Worm (Caenorhabditis elegans) whole organism, late embryonic: ENCODE measurements around the gene F18E9.3.

Source experiments
- F13H6.1 ChIP-seq: sonication (generic microtip); optimal IDR thresholded peaks from 2 replicates; lab custom pipeline; 2016; ENCODE audit warnings: missing genetic modification characterization, missing compliant biosample characterization
- K02D7.2 ChIP-seq: sonication (generic microtip); optimal IDR thresholded peaks from 2 replicates; lab custom pipeline; 2017; ENCODE audit warnings: mild to moderate bottlenecking, missing genetic modification characterization, missing compliant biosample characterization
- K09A11.1 ChIP-seq: sonication (generic microtip); optimal IDR thresholded peaks from 2 replicates; lab custom pipeline; 2017; ENCODE audit warnings: antibody characterized with exemption, mild to moderate bottlenecking, missing genetic modification characterization, missing compliant biosample characterization; ENCODE audit not compliant: insufficient read depth
- ahr-1 ChIP-seq: sonication (generic microtip); optimal IDR thresholded peaks from 2 replicates; lab custom pipeline; 2016; ENCODE audit warnings: missing genetic modification characterization, missing compliant biosample characterization
- ceh-19 ChIP-seq: fragments of 200-800 bp; sonication (Bioruptor generic); optimal IDR thresholded peaks from 2 replicates; lab custom pipeline; 2018; ENCODE audit warnings: mild to moderate bottlenecking, missing genetic modification characterization, missing compliant biosample characterization
- ceh-22 ChIP-seq: sonication (generic microtip); optimal IDR thresholded peaks from 2 replicates; lab custom pipeline; 2017; ENCODE audit warnings: missing biosample characterization, missing genetic modification characterization
- ceh-31 ChIP-seq: sonication (generic microtip); optimal IDR thresholded peaks from 2 replicates; lab custom pipeline; 2016; ENCODE audit warnings: missing genetic modification characterization, missing compliant biosample characterization
- ceh-34 ChIP-seq: sonication (generic microtip); optimal IDR thresholded peaks from 2 replicates; lab custom pipeline; 2016; ENCODE audit warnings: mild to moderate bottlenecking, missing genetic modification characterization, missing compliant biosample characterization
- ceh-9 ChIP-seq: sonication (generic microtip); optimal IDR thresholded peaks from 2 replicates; lab custom pipeline; 2016; ENCODE audit warnings: mild to moderate bottlenecking, missing genetic modification characterization, inconsistent platforms, missing compliant biosample characterization
- dmd-4 ChIP-seq: sonication (generic microtip); optimal IDR thresholded peaks from 2 replicates; lab custom pipeline; 2016; ENCODE audit warnings: borderline replicate concordance, missing genetic modification characterization, missing compliant biosample characterization
- dve-1 ChIP-seq: sonication (generic microtip); optimal IDR thresholded peaks from 2 replicates; lab custom pipeline; 2017; ENCODE audit warnings: antibody characterized with exemption, mild to moderate bottlenecking, missing genetic modification characterization, missing compliant biosample characterization
- eyg-1 ChIP-seq: sonication (generic microtip); optimal IDR thresholded peaks from 2 replicates; lab custom pipeline; 2016; ENCODE audit warnings: missing genotype, missing genetic modification characterization, missing compliant biosample characterization
- fkh-6 ChIP-seq: sonication (generic microtip); optimal IDR thresholded peaks from 2 replicates; lab custom pipeline; 2016; ENCODE audit warnings: missing genetic modification characterization, missing compliant biosample characterization
- hlh-13 ChIP-seq: fragments of 200-800 bp; sonication (Bioruptor generic); optimal IDR thresholded peaks from 2 replicates; lab custom pipeline; 2018; ENCODE audit warnings: mild to moderate bottlenecking, missing genetic modification characterization, missing compliant biosample characterization
- hlh-15 ChIP-seq: sonication (generic microtip); optimal IDR thresholded peaks from 2 replicates; lab custom pipeline; 2016; ENCODE audit warnings: missing genetic modification characterization, missing compliant biosample characterization
- hlh-30 ChIP-seq: sonication (generic microtip); optimal IDR thresholded peaks from 2 replicates; lab custom pipeline; 2017; ENCODE audit warnings: antibody characterized with exemption, missing genetic modification characterization, missing compliant biosample characterization; ENCODE audit not compliant: insufficient read depth
- hlh-6 ChIP-seq: sonication (generic microtip); optimal IDR thresholded peaks from 2 replicates; lab custom pipeline; 2016; ENCODE audit warnings: missing genotype, missing genetic modification characterization, missing compliant biosample characterization
- hlh-8 ChIP-seq: sonication (generic microtip); optimal IDR thresholded peaks from 2 replicates; lab custom pipeline; 2016; ENCODE audit warnings: missing genotype, missing genetic modification characterization, missing compliant biosample characterization
- lim-6 ChIP-seq: sonication (generic microtip); optimal IDR thresholded peaks from 2 replicates; lab custom pipeline; 2016; ENCODE audit warnings: missing genetic modification characterization, missing compliant biosample characterization
- lin-11 ChIP-seq: fragments of 200-800 bp; sonication (Bioruptor generic); optimal IDR thresholded peaks from 2 replicates; lab custom pipeline; 2018; ENCODE audit warnings: mild to moderate bottlenecking, missing genetic modification characterization, missing compliant biosample characterization
- mec-3 ChIP-seq: sonication (generic microtip); optimal IDR thresholded peaks from 2 replicates; lab custom pipeline; 2016; ENCODE audit warnings: borderline replicate concordance, missing genetic modification characterization, missing compliant biosample characterization
- nfya-1 ChIP-seq: sonication (generic microtip); optimal IDR thresholded peaks from 2 replicates; lab custom pipeline; 2017; ENCODE audit warnings: missing genetic modification characterization, mild to moderate bottlenecking, missing compliant biosample characterization, antibody characterized with exemption, moderate library complexity
- odd-2 ChIP-seq: sonication (generic microtip); optimal IDR thresholded peaks from 2 replicates; lab custom pipeline; 2017; ENCODE audit warnings: antibody characterized with exemption, mild to moderate bottlenecking, missing genetic modification characterization, missing compliant biosample characterization
- pat-9 ChIP-seq: fragments of 200-800 bp; sonication (Bioruptor generic); optimal IDR thresholded peaks from 2 replicates; lab custom pipeline; 2018; ENCODE audit warnings: mild to moderate bottlenecking, missing genetic modification characterization, moderate library complexity, missing compliant biosample characterization
- pax-1 ChIP-seq: fragments of 150-350 bp; optimal IDR thresholded peaks from 2 replicates; lab custom pipeline; 2014; ENCODE audit warnings: missing biosample characterization, missing genetic modification characterization
- pha-2 ChIP-seq: sonication (generic microtip); optimal IDR thresholded peaks from 2 replicates; lab custom pipeline; 2017; ENCODE audit warnings: mild to moderate bottlenecking, missing genetic modification characterization, missing compliant biosample characterization
- ref-2 ChIP-seq: sonication (generic microtip); optimal IDR thresholded peaks from 2 replicates; lab custom pipeline; 2016; ENCODE audit warnings: missing genetic modification characterization, missing compliant biosample characterization
- rnt-1 ChIP-seq: sonication (generic microtip); optimal IDR thresholded peaks from 2 replicates; lab custom pipeline; 2016; ENCODE audit warnings: missing genetic modification characterization, missing compliant biosample characterization
- sox-2 ChIP-seq: fragments of 200-800 bp; sonication (Bioruptor generic); IDR thresholded peaks from 2 replicates; pipeline ENCODE4 v1.3.6; 2022; ENCODE audit warnings: missing genetic modification reagents, missing genetic modification characterization, missing compliant biosample characterization
- sox-4 ChIP-seq: sonication (generic microtip); optimal IDR thresholded peaks from 2 replicates; lab custom pipeline; 2017; ENCODE audit warnings: mild to moderate bottlenecking, missing genetic modification characterization, inconsistent platforms, missing compliant biosample characterization
- syd-9 ChIP-seq: sonication (generic microtip); optimal IDR thresholded peaks from 2 replicates; lab custom pipeline; 2016; ENCODE audit warnings: mild to moderate bottlenecking, missing genetic modification characterization, moderate library complexity, missing compliant biosample characterization
- tbx-2 ChIP-seq: sonication (generic microtip); optimal IDR thresholded peaks from 2 replicates; lab custom pipeline; 2016; ENCODE audit warnings: missing genetic modification characterization, missing compliant biosample characterization
- tbx-7 ChIP-seq: sonication (generic microtip); optimal IDR thresholded peaks from 2 replicates; lab custom pipeline; 2016; ENCODE audit warnings: missing genotype, missing genetic modification characterization, missing compliant biosample characterization
- unc-3 ChIP-seq, 2 experiments: fragments of 200-800 bp in 1 of 2; sonication (Bioruptor generic) in 1 of 2; sonication (generic microtip) in 1 of 2; conservative IDR thresholded peaks in 1 of 2; optimal IDR thresholded peaks in 1 of 2; 2 replicates each; pipeline versions ENCODE4 v1.3.6 to Lab custom; 2016 to 2022; ENCODE audit warnings: missing compliant biosample characterization in 2 of 2, missing genetic modification characterization in 2 of 2, missing genetic modification reagents in 1 of 2
- unc-55 ChIP-seq: sonication (generic microtip); optimal IDR thresholded peaks from 2 replicates; lab custom pipeline; 2017; ENCODE audit warnings: missing biosample characterization, missing genetic modification reagents, missing genetic modification characterization
- unc-86 ChIP-seq: sonication (generic microtip); optimal IDR thresholded peaks from 2 replicates; lab custom pipeline; 2016; ENCODE audit warnings: missing genetic modification characterization, missing compliant biosample characterization

The F18E9.3 gene

ce11 chrX:8556614-8557196, 29.2 kb upstream of the F18E9.3 start, which contains the start of gene utx-1 (continued):
- no peak for TF ChIP-seq unc-3 (GFP tag; conservative IDR thresholded peaks at IDR 0.05; lab: Robert Waterston, UW)
- no peak for TF ChIP-seq unc-3 (tag; optimal IDR thresholded peaks at IDR 0.05; lab: Kevin White, UChicago)
- no peak for TF ChIP-seq sox-4 (tag; lab: Kevin White, UChicago)
- no peak for TF ChIP-seq hlh-13
- TF ChIP-seq ceh-31 (tag; lab: Kevin White, UChicago) = peak; percentile 80
- no peak for TF ChIP-seq odd-2 (tag; lab: Kevin White, UChicago)
- TF ChIP-seq dmd-4 (tag; lab: Kevin White, UChicago) = no peak
- TF ChIP-seq K09A11.1 (tag; lab: Kevin White, UChicago) = no peak
- TF ChIP-seq lin-11 (tag; lab: Kevin White, UChicago) = no peak
- TF ChIP-seq dve-1 (tag; lab: Kevin White, UChicago) = no peak
- TF ChIP-seq lim-6 (tag; lab: Kevin White, UChicago) = no peak
- TF ChIP-seq syd-9 = no peak
- no peak for TF ChIP-seq pha-2 (tag; lab: Kevin White, UChicago)
- peak; percentile 43 for TF ChIP-seq tbx-2 (tag; lab: Kevin White, UChicago)
- no peak for TF ChIP-seq eyg-1 (tag; lab: Kevin White, UChicago)
- no peak for TF ChIP-seq sox-2
- TF ChIP-seq nfya-1 = peak; percentile 62
- TF ChIP-seq ceh-22 (tag; lab: Kevin White, UChicago) = no peak
- no peak for TF ChIP-seq pat-9 (tag; lab: Kevin White, UChicago)
- peak; percentile 17 for TF ChIP-seq fkh-6 (tag; lab: Kevin White, UChicago)
- peak; percentile 44 for TF ChIP-seq ceh-34 (tag; lab: Kevin White, UChicago)
- peak; percentile 35 for TF ChIP-seq hlh-30
- no peak for TF ChIP-seq ahr-1 (tag; lab: Kevin White, UChicago)
- TF ChIP-seq hlh-15 (tag; lab: Kevin White, UChicago) = no peak
- TF ChIP-seq unc-86 (tag; lab: Kevin White, UChicago) = no peak
- TF ChIP-seq pax-1 = no peak
- no peak for TF ChIP-seq rnt-1 (tag; lab: Kevin White, UChicago)
- TF ChIP-seq ref-2 = peak; percentile 50
- TF ChIP-seq F13H6.1 (tag; lab: Kevin White, UChicago) = no peak
- no peak for TF ChIP-seq hlh-8 (tag; lab: Kevin White, UChicago)

- TF ChIP-seq F13H6.1 (tag; lab: Kevin White, UChicago) (no peak), unc-3 (GFP tag; conservative IDR thresholded peaks at IDR 0.05; lab: Robert Waterston, UW) (no peak), unc-3 (tag; optimal IDR thresholded peaks at IDR 0.05; lab: Kevin White, UChicago) (no peak), mec-3 (tag; lab: Kevin White, UChicago) (no peak), ceh-9 (tag; lab: Kevin White, UChicago) (no peak), ceh-34 (tag; lab: Kevin White, UChicago) (no peak), unc-55 (GFP tag; lab: Kevin White, UChicago) (no peak), tbx-7 (no peak), sox-4 (tag; lab: Kevin White, UChicago) (no peak), dve-1 (tag; lab: Kevin White, UChicago) (no peak), ceh-19 (GFP tag; lab: Kevin White, UChicago) (no peak), hlh-6 (tag; lab: Kevin White, UChicago) (no peak), K02D7.2 (tag; lab: Kevin White, UChicago) (no peak)
Observed at ce11 chrX:8562586-8562985, 23.4 kb upstream of the F18E9.3 start.
